Worm (Caenorhabditis elegans): ENCODE measurements around the gene M163.5.

M163.5 gene

ce11 chrX:14473740-14474139 is at the start of gene M163.5:
M163.5 (plus strand) TSS chrX:14474040.
- TF ChIP-seq unc-62 (GFP tag; optimal IDR thresholded peaks at IDR 0.05) = no peak
- TF ChIP-seq sma-9 (GFP tag; optimal IDR thresholded peaks at IDR 0.05) = no peak
- TF ChIP-seq sma-9 (tag; optimal IDR thresholded peaks at IDR 0.05) = no peak
- no peak for TF ChIP-seq lin-13 (GFP tag; optimal IDR thresholded peaks at IDR 0.05)
- no peak for TF ChIP-seq fos-1 (tag; optimal IDR thresholded peaks at IDR 0.05)
- no peak for TF ChIP-seq nhr-12 (tag; optimal IDR thresholded peaks at IDR 0.05)
- no peak for TF ChIP-seq elt-3 (tag; optimal IDR thresholded peaks at IDR 0.05)
- TF ChIP-seq egl-27 (tag; optimal IDR thresholded peaks at IDR 0.05) = no peak
- no peak for TF ChIP-seq C34F6.9 (tag; optimal IDR thresholded peaks at IDR 0.05)
- no peak for TF ChIP-seq alr-1 (tag; optimal IDR thresholded peaks at IDR 0.05)
- TF ChIP-seq nhr-6 (tag; optimal IDR thresholded peaks at IDR 0.05) = no peak
- no peak for TF ChIP-seq dmd-4 (tag; optimal IDR thresholded peaks at IDR 0.05)
- no peak for TF ChIP-seq R02D3.7 (tag; optimal IDR thresholded peaks at IDR 0.05)
- TF ChIP-seq nhr-23 (tag; optimal IDR thresholded peaks at IDR 0.05) = no peak

DNA sequence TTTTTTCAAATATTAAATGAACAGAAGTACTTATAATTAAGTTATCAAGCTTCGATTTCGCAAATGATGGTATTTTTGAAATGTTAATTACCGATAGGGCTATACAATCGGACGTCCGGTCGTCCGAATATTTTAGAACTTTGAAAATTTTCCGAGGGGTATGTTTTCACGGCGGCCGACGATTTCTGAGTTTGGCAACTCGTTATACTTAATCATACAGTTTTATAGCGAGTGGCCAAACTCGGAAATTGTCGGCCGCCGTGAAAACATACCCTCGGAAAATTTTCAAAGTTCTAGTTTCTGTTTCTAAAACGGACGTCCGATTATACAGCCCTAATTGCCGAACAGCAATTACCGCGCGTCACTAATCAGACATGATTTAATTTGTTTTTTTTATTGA is 49.7 kb upstream of the M163.5 start:
- TF ChIP-seq C34F6.9 (tag; optimal IDR thresholded peaks at IDR 0.05) = no peak
- no peak for TF ChIP-seq blmp-1 (tag; optimal IDR thresholded peaks at IDR 0.05; ENCODE audit: insufficient read depth)
- no peak for TF ChIP-seq ztf-4 (tag; optimal IDR thresholded peaks at IDR 0.05)
- no peak for TF ChIP-seq egl-27 (tag; optimal IDR thresholded peaks at IDR 0.05)
- no peak for TF ChIP-seq fos-1 (tag; optimal IDR thresholded peaks at IDR 0.05)
- TF ChIP-seq Y55F3AM.14 (GFP tag; optimal IDR thresholded peaks at IDR 0.05) = no peak

DNA sequence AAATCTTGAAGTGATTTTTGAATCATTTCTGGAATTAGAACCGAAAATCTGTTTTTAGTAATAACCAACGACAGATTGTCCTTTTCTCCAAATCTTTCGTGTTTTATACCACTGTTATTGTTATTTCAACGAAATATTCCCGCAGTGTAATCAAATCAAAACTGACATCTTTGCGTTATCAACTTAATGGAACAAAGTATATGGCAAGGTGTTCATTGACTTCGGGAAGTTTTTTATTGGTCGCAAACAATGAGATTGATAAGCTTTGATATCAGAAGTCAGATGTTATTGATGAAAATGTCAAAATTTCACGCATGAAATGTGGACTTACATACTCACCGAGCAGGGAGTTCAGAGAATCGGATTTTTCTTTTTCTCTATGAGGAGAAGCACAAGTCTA is 49.2 kb upstream of the M163.5 start, which contains the start of gene F23D12.11:
Gene F23D12.11 (minus strand): TSS at position 79 of the 400 bp plus-strand sequence.
- TF ChIP-seq alr-1 (tag; optimal IDR thresholded peaks at IDR 0.05) (no peak), ceh-82 (tag; optimal IDR thresholded peaks at IDR 0.05) (no peak), zag-1 (tag; optimal IDR thresholded peaks at IDR 0.05) (no peak)

- no peak for TF ChIP-seq R02D3.7 (tag; optimal IDR thresholded peaks at IDR 0.05)
- TF ChIP-seq unc-62 (GFP tag; optimal IDR thresholded peaks at IDR 0.05) = no peak
- no peak for TF ChIP-seq ztf-11 (tag; optimal IDR thresholded peaks at IDR 0.05)
- TF ChIP-seq ZK546.5 (tag; optimal IDR thresholded peaks at IDR 0.05) = no peak
- TF ChIP-seq lin-13 (GFP tag; optimal IDR thresholded peaks at IDR 0.05) = no peak
- no peak for TF ChIP-seq lsy-2 (tag; optimal IDR thresholded peaks at IDR 0.05)
- TF ChIP-seq gmeb-1 (tag; optimal IDR thresholded peaks at IDR 0.05) = no peak
- TF ChIP-seq ztf-1 (GFP tag; conservative IDR thresholded peaks at IDR 0.05) = no peak
- no peak for TF ChIP-seq lin-11 (tag; optimal IDR thresholded peaks at IDR 0.05)
- TF ChIP-seq zag-1 (tag; optimal IDR thresholded peaks at IDR 0.05) = no peak
- TF ChIP-seq nhr-12 (tag; optimal IDR thresholded peaks at IDR 0.05) = no peak
- TF ChIP-seq sma-9 (GFP tag; optimal IDR thresholded peaks at IDR 0.05) = no peak
- no peak for TF ChIP-seq sma-9 (tag; optimal IDR thresholded peaks at IDR 0.05)
Measured at ce11 chrX:14428052-14428451, 45.8 kb upstream of the M163.5 start, which contains the start of gene F23D12.1. F23D12.1 (minus strand) TSS chrX:14428152.

- no peak for TF ChIP-seq C34F6.9 (tag; optimal IDR thresholded peaks at IDR 0.05)
- TF ChIP-seq ztf-4 (tag; optimal IDR thresholded peaks at IDR 0.05) = no peak
- TF ChIP-seq crh-2 (tag; optimal IDR thresholded peaks at IDR 0.05) = no peak
- no peak for TF ChIP-seq unc-39 (tag; optimal IDR thresholded peaks at IDR 0.05)
- TF ChIP-seq ztf-11 (tag; optimal IDR thresholded peaks at IDR 0.05) = no peak
- TF ChIP-seq blmp-1 (tag; optimal IDR thresholded peaks at IDR 0.05; ENCODE audit: insufficient read depth) = no peak
Measured at ce11 chrX:14430436-14430835, 43.4 kb upstream of the M163.5 start.

- TF ChIP-seq nhr-6 (tag; optimal IDR thresholded peaks at IDR 0.05) (no peak), mab-5 (tag; optimal IDR thresholded peaks at IDR 0.05) (no peak), zag-1 (tag; optimal IDR thresholded peaks at IDR 0.05) (no peak), ztf-1 (GFP tag; conservative IDR thresholded peaks at IDR 0.05) (no peak), nhr-21 (tag; optimal IDR thresholded peaks at IDR 0.05) (no peak), R02D3.7 (tag; optimal IDR thresholded peaks at IDR 0.05) (no peak), nhr-129 (tag; optimal IDR thresholded peaks at IDR 0.05) (no peak), snpc-4 (tag; optimal IDR thresholded peaks at IDR 0.05) (no peak), nhr-11 (tag; optimal IDR thresholded peaks at IDR 0.05) (no peak), ceh-16 (tag; optimal IDR thresholded peaks at IDR 0.05) (no peak), nhr-25 (tag; optimal IDR thresholded peaks at IDR 0.05) (no peak)
Measured at ce11 chrX:14435648-14436155, 38.1 kb upstream of the M163.5 start.

Measured in whole organism, L2 larva.